Worm (Caenorhabditis elegans) whole organism, late embryonic: ENCODE results near the gene mes-2.

Source experiments
- C08G9.2 ChIP-seq: sonication (generic microtip); optimal IDR thresholded peaks from 2 replicates; lab custom pipeline; 2016; ENCODE audit warnings: mild to moderate bottlenecking, missing genetic modification characterization, moderate library complexity, missing compliant biosample characterization
- ama-1 ChIP-seq: fragments of 150-350 bp; optimal IDR thresholded peaks from 2 replicates; lab custom pipeline; 2014
- ceh-6 ChIP-seq: fragments of 200-800 bp; sonication (Bioruptor generic); optimal IDR thresholded peaks from 2 replicates; lab custom pipeline; 2018; ENCODE audit warnings: mild to moderate bottlenecking, missing genetic modification characterization, missing compliant biosample characterization
- dmd-4 ChIP-seq: sonication (generic microtip); optimal IDR thresholded peaks from 2 replicates; lab custom pipeline; 2016; ENCODE audit warnings: borderline replicate concordance, missing genetic modification characterization, missing compliant biosample characterization
- hlh-15 ChIP-seq: sonication (generic microtip); optimal IDR thresholded peaks from 2 replicates; lab custom pipeline; 2016; ENCODE audit warnings: missing genetic modification characterization, missing compliant biosample characterization
- nfya-1 ChIP-seq: sonication (generic microtip); optimal IDR thresholded peaks from 2 replicates; lab custom pipeline; 2017; ENCODE audit warnings: missing genetic modification characterization, mild to moderate bottlenecking, missing compliant biosample characterization, antibody characterized with exemption, moderate library complexity
- pqm-1 ChIP-seq: sonication (generic microtip); optimal IDR thresholded peaks from 2 replicates; lab custom pipeline; 2016; ENCODE audit warnings: missing genetic modification characterization, missing compliant biosample characterization
- pros-1 ChIP-seq: fragments of 150-350 bp; optimal IDR thresholded peaks from 2 replicates; lab custom pipeline; 2014; ENCODE audit warnings: missing biosample characterization, missing genetic modification reagents, missing genetic modification characterization
- sox-4 ChIP-seq: sonication (generic microtip); optimal IDR thresholded peaks from 2 replicates; lab custom pipeline; 2017; ENCODE audit warnings: mild to moderate bottlenecking, missing genetic modification characterization, inconsistent platforms, missing compliant biosample characterization
- syd-9 ChIP-seq: sonication (generic microtip); optimal IDR thresholded peaks from 2 replicates; lab custom pipeline; 2016; ENCODE audit warnings: mild to moderate bottlenecking, missing genetic modification characterization, moderate library complexity, missing compliant biosample characterization
- ztf-16 ChIP-seq: sonication (generic microtip); optimal IDR thresholded peaks from 2 replicates; lab custom pipeline; 2017; ENCODE audit warnings: missing genetic modification characterization, missing compliant biosample characterization

ce11 chrII:14408312-14408711, 24.5 kb downstream of the mes-2 start, which contains the start of gene F26H11.4:
- no peak for TF ChIP-seq ztf-16 (tag; lab: Kevin White, UChicago)
- no peak for TF ChIP-seq pqm-1 (tag; lab: Kevin White, UChicago)
- TF ChIP-seq hlh-15 (tag; lab: Kevin White, UChicago) = no peak
- no peak for TF ChIP-seq ama-1 (lab: Kevin White, UChicago)
- TF ChIP-seq pros-1 (tag; lab: Kevin White, UChicago) = no peak
- TF ChIP-seq syd-9 = no peak
- TF ChIP-seq nfya-1 (tag; lab: Kevin White, UChicago) = no peak
- no peak for TF ChIP-seq C08G9.2
- no peak for TF ChIP-seq sox-4
- TF ChIP-seq ceh-6 = no peak
- no peak for TF ChIP-seq dmd-4 (tag; lab: Kevin White, UChicago)
